Worm (Caenorhabditis elegans) whole organism, L4 larva: ENCODE results near the gene spat-1.

Experiments used
- F37D6.2 ChIP-seq: sonication (generic microtip); optimal IDR thresholded peaks from 2 replicates; lab custom pipeline; 2016; ENCODE audit warnings: mild to moderate bottlenecking, missing genetic modification characterization, missing compliant biosample characterization
- unc-62 ChIP-seq, 3 experiments: fragments of 150-350 bp in 1 of 3; sonication (generic microtip); optimal IDR thresholded peaks in 2 of 3; peaks in 1 of 3; 1 replicate in 1 of 3; 2 replicates in 2 of 3; lab custom pipeline; 2014 to 2017; ENCODE audit warnings: missing biosample characterization in 3 of 3, missing genetic modification characterization in 3 of 3, missing genetic modification reagents in 3 of 3, missing genotype in 1 of 3

spat-1 gene

DNA sequence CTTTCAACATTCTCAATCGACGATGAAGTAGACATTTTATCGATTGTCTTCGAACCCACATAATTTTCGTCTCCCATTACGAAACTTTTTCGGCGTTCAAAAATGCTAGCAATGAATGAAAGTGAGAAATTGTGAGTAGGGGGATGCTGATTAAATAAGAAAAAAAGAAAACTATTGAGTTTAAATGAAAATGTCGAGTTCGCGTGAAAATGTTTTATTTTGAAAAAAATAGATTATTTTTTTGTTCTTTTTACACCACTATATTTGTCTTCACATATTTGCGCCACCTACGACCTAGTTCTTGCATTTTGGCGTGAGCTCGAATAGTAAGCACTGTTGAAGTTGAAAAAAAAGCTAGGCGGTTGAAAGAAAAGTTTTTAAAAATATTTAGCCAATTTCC, 53.7 kb downstream of the spat-1 start, which contains the start of gene C01G12.3:
TSS of gene C01G12.3 (minus strand) at position 101 of the 400 bp plus-strand sequence.
- TF ChIP-seq F37D6.2 (tag; lab: Kevin White, UChicago) (no peak), unc-62 (GFP tag; optimal IDR thresholded peaks at IDR 0.05 in 1 of 2; lab: Kevin White, UChicago) (peak in 1 of 2 experiments; percentile 11), unc-62 (tag; optimal IDR thresholded peaks at IDR 0.05; lab: Kevin White, UChicago) (no peak)
